Worm (Caenorhabditis elegans) whole organism, L3 larva: ENCODE data around the gene srd-50.
A peak's percentile ranks its signal among the peaks of the same experiment; 100 is the strongest.

Experiments used
- R02D3.7 ChIP-seq: fragments of 150-350 bp; optimal IDR thresholded peaks from 2 replicates; lab custom pipeline; 2014; ENCODE audit warnings: missing biosample characterization, missing genetic modification characterization
- ZK546.5 ChIP-seq: sonication (generic microtip); optimal IDR thresholded peaks from 2 replicates; lab custom pipeline; 2017; ENCODE audit warnings: missing biosample characterization, missing genetic modification characterization
- aly-2 ChIP-seq: fragments of 150-350 bp; optimal IDR thresholded peaks from 2 replicates; lab custom pipeline; 2014; ENCODE audit warnings: missing biosample characterization, missing genetic modification characterization
- ama-1 ChIP-seq: fragments of 150-350 bp; optimal IDR thresholded peaks from 2 replicates; lab custom pipeline; 2018
- ceh-16 ChIP-seq: sonication (generic microtip); optimal IDR thresholded peaks from 2 replicates; lab custom pipeline; 2017; ENCODE audit warnings: missing biosample characterization, missing genetic modification characterization
- ceh-28 ChIP-seq: fragments of 150-350 bp; optimal IDR thresholded peaks from 2 replicates; lab custom pipeline; 2014; ENCODE audit warnings: missing biosample characterization, missing genetic modification reagents, missing genetic modification characterization
- ceh-82 ChIP-seq: fragments of 150-350 bp; optimal IDR thresholded peaks from 2 replicates; lab custom pipeline; 2014; ENCODE audit warnings: missing biosample characterization, missing genetic modification characterization
- ceh-9 ChIP-seq: sonication (generic microtip); optimal IDR thresholded peaks from 2 replicates; lab custom pipeline; 2018; ENCODE audit warnings: missing biosample characterization, missing genetic modification characterization
- daf-12 ChIP-seq: fragments of 150-350 bp; optimal IDR thresholded peaks from 2 replicates; lab custom pipeline; 2014; ENCODE audit warnings: missing biosample characterization, missing genetic modification reagents, missing genetic modification characterization
- egl-27 ChIP-seq: sonication (generic microtip); optimal IDR thresholded peaks from 4 replicates; lab custom pipeline; 2017; ENCODE audit warnings: missing biosample characterization, missing genetic modification reagents, missing genetic modification characterization
- egl-5 ChIP-seq: fragments of 150-350 bp; optimal IDR thresholded peaks from 2 replicates; lab custom pipeline; 2017; ENCODE audit warnings: missing biosample characterization, missing genetic modification reagents, missing genetic modification characterization, inconsistent platforms
- elt-1 ChIP-seq: fragments of 150-350 bp; optimal IDR thresholded peaks from 2 replicates; lab custom pipeline; 2014; ENCODE audit warnings: missing biosample characterization, missing genetic modification characterization
- elt-2 ChIP-seq: sonication (generic microtip); optimal IDR thresholded peaks from 2 replicates; lab custom pipeline; 2016; ENCODE audit warnings: missing genetic modification reagents, mild to moderate bottlenecking, missing genetic modification characterization, missing compliant biosample characterization
- elt-3 ChIP-seq, 3 experiments: fragments of 150-350 bp in 1 of 3; sonication (generic microtip) in 2 of 3; optimal IDR thresholded peaks; 2 replicates in 2 of 3; 4 replicates in 1 of 3; lab custom pipeline; 2014 to 2017; ENCODE audit warnings: missing biosample characterization in 3 of 3, missing genetic modification characterization in 3 of 3
- eor-1 ChIP-seq, 2 experiments: fragments of 150-350 bp; optimal IDR thresholded peaks; 2 replicates each; lab custom pipeline; 2014 to 2018; ENCODE audit warnings: missing biosample characterization in 2 of 2, missing genetic modification characterization in 2 of 2
- fkh-10 ChIP-seq: sonication (generic microtip); optimal IDR thresholded peaks from 2 replicates; lab custom pipeline; 2017; ENCODE audit warnings: missing biosample characterization, missing genetic modification reagents, missing genetic modification characterization
- fkh-2 ChIP-seq: fragments of 150-350 bp; optimal IDR thresholded peaks from 2 replicates; lab custom pipeline; 2014; ENCODE audit warnings: missing biosample characterization, missing genetic modification reagents, missing genetic modification characterization
- fos-1 ChIP-seq: fragments of 150-350 bp; optimal IDR thresholded peaks from 2 replicates; lab custom pipeline; 2014; ENCODE audit warnings: missing biosample characterization, missing genetic modification characterization
- hmg-11 ChIP-seq: sonication (generic microtip); optimal IDR thresholded peaks from 2 replicates; lab custom pipeline; 2016; ENCODE audit warnings: missing genetic modification characterization, missing compliant biosample characterization
- jun-1 ChIP-seq: fragments of 150-350 bp; optimal IDR thresholded peaks from 2 replicates; lab custom pipeline; 2014; ENCODE audit warnings: missing biosample characterization, missing genetic modification reagents, missing genetic modification characterization
- lin-15B ChIP-seq: fragments of 150-350 bp; optimal IDR thresholded peaks from 2 replicates; lab custom pipeline; 2014; ENCODE audit warnings: missing biosample characterization, missing genetic modification characterization
- lin-39 ChIP-seq: fragments of 150-350 bp; optimal IDR thresholded peaks from 2 replicates; lab custom pipeline; 2018; ENCODE audit warnings: missing biosample characterization, missing genetic modification reagents, missing genetic modification characterization
- lsy-12 ChIP-seq: sonication (generic microtip); optimal IDR thresholded peaks from 2 replicates; lab custom pipeline; 2016; ENCODE audit warnings: mild to moderate bottlenecking, missing genetic modification characterization, missing compliant biosample characterization
- mdl-1 ChIP-seq: fragments of 150-350 bp; optimal IDR thresholded peaks from 2 replicates; lab custom pipeline; 2014; ENCODE audit warnings: missing biosample characterization, missing genetic modification characterization
- mml-1 ChIP-seq: fragments of 150-350 bp; sonication (generic microtip); optimal IDR thresholded peaks from 3 replicates; lab custom pipeline; 2014; ENCODE audit warnings: missing biosample characterization, missing genetic modification characterization
- nfya-1 ChIP-seq: sonication (generic microtip); optimal IDR thresholded peaks from 2 replicates; lab custom pipeline; 2017; ENCODE audit warnings: missing genetic modification characterization, mild to moderate bottlenecking, missing compliant biosample characterization, antibody characterized with exemption, moderate library complexity; ENCODE audit not compliant: insufficient read depth
- nhr-11 ChIP-seq: fragments of 150-350 bp; optimal IDR thresholded peaks from 2 replicates; lab custom pipeline; 2014; ENCODE audit warnings: missing biosample characterization, missing genetic modification characterization
- nhr-12 ChIP-seq: fragments of 150-350 bp; optimal IDR thresholded peaks from 2 replicates; lab custom pipeline; 2014; ENCODE audit warnings: missing biosample characterization, missing genetic modification characterization
- nhr-23 ChIP-seq: fragments of 150-350 bp; optimal IDR thresholded peaks from 2 replicates; lab custom pipeline; 2014; ENCODE audit warnings: missing biosample characterization, missing genetic modification reagents, missing genetic modification characterization
- nhr-237 ChIP-seq: fragments of 150-350 bp; optimal IDR thresholded peaks from 2 replicates; lab custom pipeline; 2014; ENCODE audit warnings: missing biosample characterization, missing genetic modification characterization
- nhr-25 ChIP-seq: sonication (generic microtip); optimal IDR thresholded peaks from 2 replicates; lab custom pipeline; 2017; ENCODE audit warnings: missing biosample characterization, missing genetic modification characterization
- nhr-28 ChIP-seq: fragments of 150-350 bp; optimal IDR thresholded peaks from 2 replicates; lab custom pipeline; 2014; ENCODE audit warnings: missing biosample characterization, missing genetic modification characterization
- nhr-43 ChIP-seq: sonication (generic microtip); optimal IDR thresholded peaks from 2 replicates; lab custom pipeline; 2016; ENCODE audit warnings: mild to moderate bottlenecking, missing genetic modification characterization, missing compliant biosample characterization; ENCODE audit not compliant: poor library complexity, severe bottlenecking
- nhr-67 ChIP-seq: fragments of 150-350 bp; optimal IDR thresholded peaks from 2 replicates; lab custom pipeline; 2014; ENCODE audit warnings: missing biosample characterization, missing genetic modification characterization
- nhr-76 ChIP-seq: fragments of 150-350 bp; sonication (generic microtip); optimal IDR thresholded peaks from 5 replicates; lab custom pipeline; 2014; ENCODE audit warnings: missing biosample characterization, missing genetic modification characterization
- nhr-77 ChIP-seq: fragments of 150-350 bp; optimal IDR thresholded peaks from 2 replicates; lab custom pipeline; 2014; ENCODE audit warnings: missing biosample characterization, missing genetic modification characterization
- pha-4 ChIP-seq: fragments of 150-350 bp; optimal IDR thresholded peaks from 2 replicates; lab custom pipeline; 2014; ENCODE audit warnings: missing biosample characterization, missing genetic modification reagents, missing genetic modification characterization
- pqm-1 ChIP-seq: fragments of 150-350 bp; optimal IDR thresholded peaks from 2 replicates; lab custom pipeline; 2017; ENCODE audit warnings: missing biosample characterization, missing genetic modification characterization, inconsistent platforms
- sea-2 ChIP-seq: fragments of 150-350 bp; sonication (generic microtip); optimal IDR thresholded peaks from 4 replicates; lab custom pipeline; 2014; ENCODE audit warnings: missing biosample characterization, missing genetic modification reagents, missing genetic modification characterization
- skn-1 ChIP-seq: fragments of 150-350 bp; optimal IDR thresholded peaks from 2 replicates; lab custom pipeline; 2014; ENCODE audit warnings: missing biosample characterization, missing genetic modification characterization
- snpc-4 ChIP-seq: fragments of 150-350 bp; optimal IDR thresholded peaks from 2 replicates; lab custom pipeline; 2014; ENCODE audit warnings: missing biosample characterization, missing genetic modification characterization
- tbx-2 ChIP-seq: sonication (generic microtip); optimal IDR thresholded peaks from 2 replicates; lab custom pipeline; 2016; ENCODE audit warnings: mild to moderate bottlenecking, missing genetic modification characterization, missing compliant biosample characterization
- unc-39 ChIP-seq: sonication (generic microtip); optimal IDR thresholded peaks from 4 replicates; lab custom pipeline; 2017; ENCODE audit warnings: missing biosample characterization, missing genetic modification characterization
- unc-62 ChIP-seq: fragments of 150-350 bp; sonication (generic microtip); optimal IDR thresholded peaks from 4 replicates; lab custom pipeline; 2014; ENCODE audit warnings: missing biosample characterization, missing genetic modification reagents, missing genetic modification characterization
- zag-1 ChIP-seq: fragments of 150-350 bp; optimal IDR thresholded peaks from 2 replicates; lab custom pipeline; 2014; ENCODE audit warnings: missing biosample characterization, missing genetic modification characterization
- ztf-11 ChIP-seq: fragments of 150-350 bp; optimal IDR thresholded peaks from 2 replicates; lab custom pipeline; 2014; ENCODE audit warnings: missing biosample characterization, missing genetic modification characterization
- ztf-4 ChIP-seq: fragments of 150-350 bp; optimal IDR thresholded peaks from 2 replicates; lab custom pipeline; 2014; ENCODE audit warnings: missing biosample characterization, missing genetic modification characterization

The srd-50 gene

DNA sequence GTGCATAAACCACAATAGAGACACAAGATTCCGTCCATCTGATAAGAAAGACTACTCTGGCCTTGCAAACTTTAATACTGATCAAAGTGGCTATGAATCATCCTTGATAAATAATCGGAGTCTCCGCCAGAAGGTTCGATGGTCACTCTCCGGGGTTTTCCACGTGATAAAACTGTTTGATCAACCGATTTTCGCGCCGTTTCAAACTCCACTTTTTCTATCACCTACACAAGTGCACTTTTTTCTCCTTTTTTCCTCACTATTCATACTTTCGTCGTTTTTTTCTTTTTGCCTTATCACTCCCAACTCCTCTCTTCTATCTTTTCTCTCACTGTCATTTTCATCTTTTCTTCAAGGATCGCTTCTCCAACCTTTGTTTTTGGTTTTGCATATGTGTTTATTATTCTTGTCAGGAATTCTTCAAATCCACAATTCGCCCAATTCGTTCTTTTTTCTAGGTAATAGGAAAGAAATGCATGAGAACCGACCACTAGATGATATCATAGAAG, 47.1 kb upstream of the srd-50 start, which contains the start of gene F18H3.4 (continued):
- TF ChIP-seq unc-62 (GFP tag; lab: Kevin White, UChicago) (no peak), pqm-1 (tag; lab: Kevin White, UChicago) (peak; percentile 99), ceh-16 (no peak), elt-2 (tag; lab: Kevin White, UChicago) (peak; percentile 98), ama-1 (no peak), egl-27 (no peak), ztf-11 (tag; lab: Kevin White, UChicago) (no peak), nhr-28 (tag; lab: Kevin White, UChicago) (no peak)

- TF ChIP-seq egl-27 (peak; percentile 6), ZK546.5 (tag; lab: Kevin White, UChicago) (no peak), lin-39 (tag; lab: Kevin White, UChicago) (peak; percentile 62), nhr-11 (tag; lab: Kevin White, UChicago) (peak; percentile 53), ceh-28 (tag; lab: Kevin White, UChicago) (peak; percentile 65), egl-5 (tag; lab: Kevin White, UChicago) (peak; percentile 31), unc-39 (no peak), R02D3.7 (tag; lab: Kevin White, UChicago) (peak; percentile 34), nfya-1 (tag; lab: Kevin White, UChicago) (peak; percentile 79), jun-1 (peak; percentile 73), elt-1 (tag; lab: Kevin White, UChicago) (peak; percentile 27), mml-1 (tag; lab: Kevin White, UChicago) (no peak), ztf-11 (tag; lab: Kevin White, UChicago) (no peak), elt-3 (tag; optimal IDR thresholded peaks at IDR 0.05; lab: Kevin White, UChicago) (peak in 1 of 3 experiments; percentile 33), pqm-1 (tag; lab: Kevin White, UChicago) (peak; percentile 69), aly-2 (no peak), fkh-10 (GFP tag; lab: Kevin White, UChicago) (no peak), nhr-237 (tag; lab: Kevin White, UChicago) (no peak), lsy-12 (tag; lab: Kevin White, UChicago) (peak; percentile 75), nhr-77 (tag; lab: Kevin White, UChicago) (peak; percentile 33), eor-1 (tag; optimal IDR thresholded peaks at IDR 0.05; lab: Kevin White, UChicago) (no peak), ama-1 (no peak), sea-2 (GFP tag; lab: Kevin White, UChicago) (no peak), ceh-82 (tag; lab: Kevin White, UChicago) (no peak), nhr-28 (tag; lab: Kevin White, UChicago) (no peak), zag-1 (no peak), ztf-4 (tag; lab: Kevin White, UChicago) (no peak), fkh-2 (tag; lab: Kevin White, UChicago) (no peak), elt-2 (tag; lab: Kevin White, UChicago) (peak; percentile 92), nhr-23 (tag; lab: Kevin White, UChicago) (peak; percentile 75), lin-15B (tag; lab: Kevin White, UChicago) (peak; percentile 8), nhr-76 (tag; lab: Kevin White, UChicago) (no peak), nhr-12 (tag; lab: Kevin White, UChicago) (no peak), mdl-1 (peak; percentile 42), nhr-43 (tag; lab: Kevin White, UChicago) (peak; percentile 83), snpc-4 (tag; lab: Kevin White, UChicago) (peak; percentile 75), pha-4 (peak; percentile 75), ceh-16 (no peak), tbx-2 (tag; lab: Kevin White, UChicago) (peak; percentile 57), daf-12 (tag; lab: Kevin White, UChicago) (no peak), unc-62 (GFP tag; lab: Kevin White, UChicago) (no peak), hmg-11 (tag; lab: Kevin White, UChicago) (peak; percentile 97), ceh-9 (tag; lab: Kevin White, UChicago) (no peak), skn-1 (tag; lab: Kevin White, UChicago) (no peak), nhr-67 (tag; lab: Kevin White, UChicago) (no peak), fos-1 (peak; percentile 26), nhr-25 (tag; lab: Kevin White, UChicago) (peak; percentile 15)
These were observed 45.9 kb upstream of the srd-50 start, which contains the start of gene pab-2 for ce11 chrX:13527347-13528092. Gene pab-2, minus strand, starts transcription at chrX:13527415.
